Worm (Caenorhabditis elegans): ENCODE results near the gene abu-8.

- TF ChIP-seq nhr-28 (tag; optimal IDR thresholded peaks at IDR 0.05) (no peak), lin-39 (tag; optimal IDR thresholded peaks at IDR 0.05) (no peak), nhr-23 (tag; optimal IDR thresholded peaks at IDR 0.05) (no peak), aly-2 (tag; optimal IDR thresholded peaks at IDR 0.05) (no peak), ZK546.5 (tag; optimal IDR thresholded peaks at IDR 0.05) (no peak)
These were observed 49.9 kb downstream of the abu-8 start, which contains the start of gene F14F9.2 for ce11 chrV:5144541-5144940.

Measured in whole organism, L3 larva.